Worm (Caenorhabditis elegans) whole organism, L3 larva: Measurements from ENCODE around the gene egl-23.
A peak's percentile ranks its signal among the peaks of the same experiment; 100 is the strongest.

Experiments used
- R02D3.7 ChIP-seq: fragments of 150-350 bp; optimal IDR thresholded peaks from 2 replicates; lab custom pipeline; 2014; ENCODE audit warnings: missing biosample characterization, missing genetic modification characterization
- ZK546.5 ChIP-seq: sonication (generic microtip); optimal IDR thresholded peaks from 2 replicates; lab custom pipeline; 2017; ENCODE audit warnings: missing biosample characterization, missing genetic modification characterization
- aly-2 ChIP-seq: fragments of 150-350 bp; optimal IDR thresholded peaks from 2 replicates; lab custom pipeline; 2014; ENCODE audit warnings: missing biosample characterization, missing genetic modification characterization
- ama-1 ChIP-seq: fragments of 150-350 bp; optimal IDR thresholded peaks from 2 replicates; lab custom pipeline; 2018
- ceh-16 ChIP-seq: sonication (generic microtip); optimal IDR thresholded peaks from 2 replicates; lab custom pipeline; 2017; ENCODE audit warnings: missing biosample characterization, missing genetic modification characterization
- ceh-82 ChIP-seq: fragments of 150-350 bp; optimal IDR thresholded peaks from 2 replicates; lab custom pipeline; 2014; ENCODE audit warnings: missing biosample characterization, missing genetic modification characterization
- ceh-9 ChIP-seq: sonication (generic microtip); optimal IDR thresholded peaks from 2 replicates; lab custom pipeline; 2018; ENCODE audit warnings: missing biosample characterization, missing genetic modification characterization
- daf-12 ChIP-seq: fragments of 150-350 bp; optimal IDR thresholded peaks from 2 replicates; lab custom pipeline; 2014; ENCODE audit warnings: missing biosample characterization, missing genetic modification reagents, missing genetic modification characterization
- egl-27 ChIP-seq: sonication (generic microtip); optimal IDR thresholded peaks from 4 replicates; lab custom pipeline; 2017; ENCODE audit warnings: missing biosample characterization, missing genetic modification reagents, missing genetic modification characterization
- egl-5 ChIP-seq: fragments of 150-350 bp; optimal IDR thresholded peaks from 2 replicates; lab custom pipeline; 2017; ENCODE audit warnings: missing biosample characterization, missing genetic modification reagents, missing genetic modification characterization, inconsistent platforms
- elt-1 ChIP-seq: fragments of 150-350 bp; optimal IDR thresholded peaks from 2 replicates; lab custom pipeline; 2014; ENCODE audit warnings: missing biosample characterization, missing genetic modification characterization
- elt-2 ChIP-seq: sonication (generic microtip); optimal IDR thresholded peaks from 2 replicates; lab custom pipeline; 2016; ENCODE audit warnings: missing genetic modification reagents, mild to moderate bottlenecking, missing genetic modification characterization, missing compliant biosample characterization
- elt-3 ChIP-seq, 3 experiments: fragments of 150-350 bp in 1 of 3; sonication (generic microtip) in 2 of 3; optimal IDR thresholded peaks; 2 replicates in 2 of 3; 4 replicates in 1 of 3; lab custom pipeline; 2014 to 2017; ENCODE audit warnings: missing biosample characterization in 3 of 3, missing genetic modification characterization in 3 of 3
- eor-1 ChIP-seq, 2 experiments: fragments of 150-350 bp; optimal IDR thresholded peaks; 2 replicates each; lab custom pipeline; 2014 to 2018; ENCODE audit warnings: missing biosample characterization in 2 of 2, missing genetic modification characterization in 2 of 2
- fkh-2 ChIP-seq: fragments of 150-350 bp; optimal IDR thresholded peaks from 2 replicates; lab custom pipeline; 2014; ENCODE audit warnings: missing biosample characterization, missing genetic modification reagents, missing genetic modification characterization
- fos-1 ChIP-seq: fragments of 150-350 bp; optimal IDR thresholded peaks from 2 replicates; lab custom pipeline; 2014; ENCODE audit warnings: missing biosample characterization, missing genetic modification characterization
- jun-1 ChIP-seq: fragments of 150-350 bp; optimal IDR thresholded peaks from 2 replicates; lab custom pipeline; 2014; ENCODE audit warnings: missing biosample characterization, missing genetic modification reagents, missing genetic modification characterization
- lin-15B ChIP-seq: fragments of 150-350 bp; optimal IDR thresholded peaks from 2 replicates; lab custom pipeline; 2014; ENCODE audit warnings: missing biosample characterization, missing genetic modification characterization
- lsy-12 ChIP-seq: sonication (generic microtip); optimal IDR thresholded peaks from 2 replicates; lab custom pipeline; 2016; ENCODE audit warnings: mild to moderate bottlenecking, missing genetic modification characterization, missing compliant biosample characterization
- mdl-1 ChIP-seq: fragments of 150-350 bp; optimal IDR thresholded peaks from 2 replicates; lab custom pipeline; 2014; ENCODE audit warnings: missing biosample characterization, missing genetic modification characterization
- mml-1 ChIP-seq: fragments of 150-350 bp; sonication (generic microtip); optimal IDR thresholded peaks from 3 replicates; lab custom pipeline; 2014; ENCODE audit warnings: missing biosample characterization, missing genetic modification characterization
- nfya-1 ChIP-seq: sonication (generic microtip); optimal IDR thresholded peaks from 2 replicates; lab custom pipeline; 2017; ENCODE audit warnings: missing genetic modification characterization, mild to moderate bottlenecking, missing compliant biosample characterization, antibody characterized with exemption, moderate library complexity; ENCODE audit not compliant: insufficient read depth
- nhr-11 ChIP-seq: fragments of 150-350 bp; optimal IDR thresholded peaks from 2 replicates; lab custom pipeline; 2014; ENCODE audit warnings: missing biosample characterization, missing genetic modification characterization
- nhr-12 ChIP-seq: fragments of 150-350 bp; optimal IDR thresholded peaks from 2 replicates; lab custom pipeline; 2014; ENCODE audit warnings: missing biosample characterization, missing genetic modification characterization
- nhr-23 ChIP-seq: fragments of 150-350 bp; optimal IDR thresholded peaks from 2 replicates; lab custom pipeline; 2014; ENCODE audit warnings: missing biosample characterization, missing genetic modification reagents, missing genetic modification characterization
- nhr-237 ChIP-seq: fragments of 150-350 bp; optimal IDR thresholded peaks from 2 replicates; lab custom pipeline; 2014; ENCODE audit warnings: missing biosample characterization, missing genetic modification characterization
- nhr-25 ChIP-seq: sonication (generic microtip); optimal IDR thresholded peaks from 2 replicates; lab custom pipeline; 2017; ENCODE audit warnings: missing biosample characterization, missing genetic modification characterization
- nhr-28 ChIP-seq: fragments of 150-350 bp; optimal IDR thresholded peaks from 2 replicates; lab custom pipeline; 2014; ENCODE audit warnings: missing biosample characterization, missing genetic modification characterization
- nhr-43 ChIP-seq: sonication (generic microtip); optimal IDR thresholded peaks from 2 replicates; lab custom pipeline; 2016; ENCODE audit warnings: mild to moderate bottlenecking, missing genetic modification characterization, missing compliant biosample characterization; ENCODE audit not compliant: poor library complexity, severe bottlenecking
- nhr-67 ChIP-seq: fragments of 150-350 bp; optimal IDR thresholded peaks from 2 replicates; lab custom pipeline; 2014; ENCODE audit warnings: missing biosample characterization, missing genetic modification characterization
- nhr-76 ChIP-seq: fragments of 150-350 bp; sonication (generic microtip); optimal IDR thresholded peaks from 5 replicates; lab custom pipeline; 2014; ENCODE audit warnings: missing biosample characterization, missing genetic modification characterization
- nhr-77 ChIP-seq: fragments of 150-350 bp; optimal IDR thresholded peaks from 2 replicates; lab custom pipeline; 2014; ENCODE audit warnings: missing biosample characterization, missing genetic modification characterization
- pha-4 ChIP-seq: fragments of 150-350 bp; optimal IDR thresholded peaks from 2 replicates; lab custom pipeline; 2014; ENCODE audit warnings: missing biosample characterization, missing genetic modification reagents, missing genetic modification characterization
- pqm-1 ChIP-seq: fragments of 150-350 bp; optimal IDR thresholded peaks from 2 replicates; lab custom pipeline; 2017; ENCODE audit warnings: missing biosample characterization, missing genetic modification characterization, inconsistent platforms
- sea-2 ChIP-seq: fragments of 150-350 bp; sonication (generic microtip); optimal IDR thresholded peaks from 4 replicates; lab custom pipeline; 2014; ENCODE audit warnings: missing biosample characterization, missing genetic modification reagents, missing genetic modification characterization
- skn-1 ChIP-seq: fragments of 150-350 bp; optimal IDR thresholded peaks from 2 replicates; lab custom pipeline; 2014; ENCODE audit warnings: missing biosample characterization, missing genetic modification characterization
- snpc-4 ChIP-seq: fragments of 150-350 bp; optimal IDR thresholded peaks from 2 replicates; lab custom pipeline; 2014; ENCODE audit warnings: missing biosample characterization, missing genetic modification characterization
- tbx-2 ChIP-seq: sonication (generic microtip); optimal IDR thresholded peaks from 2 replicates; lab custom pipeline; 2016; ENCODE audit warnings: mild to moderate bottlenecking, missing genetic modification characterization, missing compliant biosample characterization
- unc-62 ChIP-seq: fragments of 150-350 bp; sonication (generic microtip); optimal IDR thresholded peaks from 4 replicates; lab custom pipeline; 2014; ENCODE audit warnings: missing biosample characterization, missing genetic modification reagents, missing genetic modification characterization
- zag-1 ChIP-seq: fragments of 150-350 bp; optimal IDR thresholded peaks from 2 replicates; lab custom pipeline; 2014; ENCODE audit warnings: missing biosample characterization, missing genetic modification characterization
- ztf-4 ChIP-seq: fragments of 150-350 bp; optimal IDR thresholded peaks from 2 replicates; lab custom pipeline; 2014; ENCODE audit warnings: missing biosample characterization, missing genetic modification characterization

Gene egl-23

DNA sequence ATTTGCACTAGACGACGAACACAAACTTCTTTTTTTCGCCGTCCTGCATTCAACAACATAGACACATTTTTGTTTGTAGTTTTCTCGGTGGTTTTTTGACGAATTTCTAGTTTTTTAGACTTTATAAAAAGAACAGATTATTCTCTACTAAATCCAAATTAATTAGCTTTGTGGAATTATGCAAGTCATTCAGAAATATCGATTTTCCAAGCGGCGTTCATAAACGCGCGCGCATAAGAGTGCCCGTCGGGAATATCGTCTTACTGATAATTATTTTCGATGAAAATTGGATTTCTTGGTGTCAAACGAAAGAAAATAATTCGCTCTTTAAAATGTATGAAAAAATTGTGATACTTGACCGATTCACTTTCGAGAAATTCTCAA, 45.7 kb downstream of the egl-23 start:
- TF ChIP-seq fkh-2 (tag; lab: Kevin White, UChicago) (no peak), skn-1 (tag; lab: Kevin White, UChicago) (no peak), nhr-12 (tag; lab: Kevin White, UChicago) (no peak), nhr-76 (no peak), ama-1 (lab: Kevin White, UChicago) (no peak), ceh-82 (tag; lab: Kevin White, UChicago) (no peak), aly-2 (tag; lab: Kevin White, UChicago) (no peak), pha-4 (no peak), nhr-43 (tag; lab: Kevin White, UChicago) (no peak), nhr-23 (tag; lab: Kevin White, UChicago) (no peak), ZK546.5 (tag; lab: Kevin White, UChicago) (no peak), elt-3 (tag; optimal IDR thresholded peaks at IDR 0.05; lab: Kevin White, UChicago) (no peak), R02D3.7 (tag; lab: Kevin White, UChicago) (no peak), ceh-9 (tag; lab: Kevin White, UChicago) (no peak), lsy-12 (tag; lab: Kevin White, UChicago) (no peak), eor-1 (tag; optimal IDR thresholded peaks at IDR 0.05; lab: Kevin White, UChicago) (no peak), egl-5 (no peak), nhr-11 (tag; lab: Kevin White, UChicago) (no peak)

- no peak for TF ChIP-seq pqm-1 (tag; lab: Kevin White, UChicago)
- TF ChIP-seq, all 47 proteins: peak for 0
These were observed 54.8 kb downstream of the egl-23 start, which contains the start of gene Y37A1B.7 for ce11 chrIV:14043680-14044079. Y37A1B.7 (minus strand) TSS chrIV:14043780.

ce11 chrIV:14046777-14047176, 57.9 kb downstream of the egl-23 start:
- TF ChIP-seq snpc-4 (tag; lab: Kevin White, UChicago) (no peak), nhr-12 (tag; lab: Kevin White, UChicago) (no peak), elt-3 (tag; optimal IDR thresholded peaks at IDR 0.05; lab: Kevin White, UChicago) (no peak), zag-1 (no peak), ceh-82 (tag; lab: Kevin White, UChicago) (no peak), unc-62 (no peak), nhr-67 (tag; lab: Kevin White, UChicago) (no peak), mdl-1 (tag; lab: Kevin White, UChicago) (no peak), nhr-43 (tag; lab: Kevin White, UChicago) (no peak), egl-5 (no peak), jun-1 (tag; lab: Kevin White, UChicago) (no peak), ceh-9 (tag; lab: Kevin White, UChicago) (no peak), nhr-77 (tag; lab: Kevin White, UChicago) (no peak), ceh-16 (tag; lab: Kevin White, UChicago) (no peak), fos-1 (tag; lab: Kevin White, UChicago) (no peak), lin-15B (no peak), daf-12 (tag; lab: Kevin White, UChicago) (no peak)

DNA sequence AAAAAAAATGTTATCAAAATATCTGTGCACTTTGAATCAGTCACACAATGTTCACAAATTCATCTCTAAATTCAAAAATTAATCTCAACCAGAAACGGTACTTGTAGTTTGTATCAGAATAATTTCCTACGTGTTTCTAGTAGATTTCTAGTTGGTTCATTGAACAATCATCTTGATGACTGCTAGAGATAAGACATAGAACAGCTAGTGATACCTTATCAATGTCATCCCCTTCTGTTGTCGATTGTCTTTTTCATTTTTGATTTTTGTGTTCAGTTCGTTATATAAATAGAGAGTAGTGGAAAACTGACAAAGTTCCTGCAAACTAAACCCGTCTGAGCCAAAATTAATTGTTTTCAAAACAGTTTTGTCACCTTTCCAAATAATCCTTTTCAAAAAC, 61.6 kb downstream of the egl-23 start:
- TF ChIP-seq nfya-1 (tag; lab: Kevin White, UChicago) (no peak), pqm-1 (tag; lab: Kevin White, UChicago) (peak; percentile 71), nhr-43 (tag; lab: Kevin White, UChicago) (no peak), jun-1 (tag; lab: Kevin White, UChicago) (peak; percentile 39), egl-27 (tag; lab: Kevin White, UChicago) (no peak), lsy-12 (tag; lab: Kevin White, UChicago) (no peak), ceh-16 (tag; lab: Kevin White, UChicago) (no peak), nhr-11 (tag; lab: Kevin White, UChicago) (no peak), elt-2 (tag; lab: Kevin White, UChicago) (peak; percentile 81), mml-1 (tag; lab: Kevin White, UChicago) (no peak), ztf-4 (no peak), nhr-23 (tag; lab: Kevin White, UChicago) (no peak), snpc-4 (tag; lab: Kevin White, UChicago) (no peak), ceh-9 (tag; lab: Kevin White, UChicago) (no peak), R02D3.7 (tag; lab: Kevin White, UChicago) (no peak), nhr-28 (tag; lab: Kevin White, UChicago) (no peak), nhr-237 (tag; lab: Kevin White, UChicago) (no peak), ZK546.5 (tag; lab: Kevin White, UChicago) (no peak), tbx-2 (tag; lab: Kevin White, UChicago) (no peak), aly-2 (tag; lab: Kevin White, UChicago) (no peak), sea-2 (GFP tag; lab: Kevin White, UChicago) (no peak), skn-1 (tag; lab: Kevin White, UChicago) (peak; percentile 61), lin-15B (no peak), fos-1 (tag; lab: Kevin White, UChicago) (no peak), elt-1 (tag; lab: Kevin White, UChicago) (no peak), nhr-12 (tag; lab: Kevin White, UChicago) (no peak), egl-5 (no peak), daf-12 (tag; lab: Kevin White, UChicago) (no peak), nhr-25 (tag; lab: Kevin White, UChicago) (no peak), elt-3 (tag; optimal IDR thresholded peaks at IDR 0.05; lab: Kevin White, UChicago) (peak in 2 of 3 experiments; percentile 65 to 77), fkh-2 (tag; lab: Kevin White, UChicago) (no peak)
